Worm (Caenorhabditis elegans) whole organism, L4 larva: ENCODE results near the gene ccpp-6.

Source experiments
- aly-2 ChIP-seq: sonication (generic microtip); optimal IDR thresholded peaks from 2 replicates; lab custom pipeline; 2018; ENCODE audit warnings: missing biosample characterization, missing genetic modification characterization
- ces-1 ChIP-seq: fragments of 150-350 bp; sonication (generic microtip); optimal IDR thresholded peaks from 4 replicates; lab custom pipeline; 2014; ENCODE audit warnings: missing biosample characterization, missing genetic modification reagents, missing genetic modification characterization
- nhr-11 ChIP-seq: fragments of 150-350 bp; optimal IDR thresholded peaks from 2 replicates; lab custom pipeline; 2014; ENCODE audit warnings: missing biosample characterization, missing genetic modification characterization
- saeg-2 ChIP-seq: fragments of 200-800 bp; sonication (Bioruptor generic); IDR thresholded peaks from 2 replicates; pipeline ENCODE4 v1.3.6; 2022; ENCODE audit warnings: missing genetic modification reagents, missing genetic modification characterization, missing compliant biosample characterization

ce11 chrII:5378239-5378521, 8.9 kb downstream of the ccpp-6 start:
- no peak for TF ChIP-seq ces-1 (GFP tag; lab: Kevin White, UChicago)
- no peak for TF ChIP-seq nhr-11
- no peak for TF ChIP-seq aly-2 (tag; lab: Kevin White, UChicago)
- no peak for TF ChIP-seq saeg-2 (GFP tag; lab: Robert Waterston, UW)
